Worm (Caenorhabditis elegans): ENCODE measurements around the gene cyp-37A1.

cyp-37A1 gene

ce11 chrII:14045235-14045634 lies 28.5 kb upstream of the cyp-37A1 start (continued):
- no peak for TF ChIP-seq zfp-3 (GFP tag; conservative IDR thresholded peaks at IDR 0.05)
- TF ChIP-seq zip-11 (GFP tag; IDR thresholded peaks at IDR 0.05): no peak
- TF ChIP-seq ztf-11 (tag; optimal IDR thresholded peaks at IDR 0.05): no peak
- TF ChIP-seq T20F7.1 (GFP tag; optimal IDR thresholded peaks at IDR 0.05): no peak
- TF ChIP-seq nhr-48 (tag; optimal IDR thresholded peaks at IDR 0.05): no peak
- peak; percentile 30 for TF ChIP-seq dve-1 (tag; optimal IDR thresholded peaks at IDR 0.05; ENCODE audit: insufficient read depth)
- no peak for TF ChIP-seq daf-12 (tag; optimal IDR thresholded peaks at IDR 0.05)
- peak; percentile 30 for TF ChIP-seq hlh-30 (tag; optimal IDR thresholded peaks at IDR 0.05; ENCODE audit: insufficient read depth)
- no peak for TF ChIP-seq tra-1 (GFP tag; IDR thresholded peaks at IDR 0.05)
- no peak for TF ChIP-seq lim-7 (GFP tag; IDR thresholded peaks at IDR 0.05)
- TF ChIP-seq set-16 (GFP tag; IDR thresholded peaks at IDR 0.05): no peak
- TF ChIP-seq dmd-6 (GFP tag; IDR thresholded peaks at IDR 0.05): peak; percentile 30
- no peak for TF ChIP-seq ces-1 (GFP tag; optimal IDR thresholded peaks at IDR 0.05)
- no peak for TF ChIP-seq nhr-102 (tag; optimal IDR thresholded peaks at IDR 0.05)
- no peak for TF ChIP-seq saeg-2 (GFP tag; IDR thresholded peaks at IDR 0.05)
- TF ChIP-seq cey-2 (tag; optimal IDR thresholded peaks at IDR 0.05; ENCODE audit: borderline replicate concordance, insufficient read depth): no peak
- no peak for TF ChIP-seq nhr-237 (tag; optimal IDR thresholded peaks at IDR 0.05)
- no peak for TF ChIP-seq nhr-76 (tag; optimal IDR thresholded peaks at IDR 0.05)
- TF ChIP-seq lin-13 (GFP tag; optimal IDR thresholded peaks at IDR 0.05): no peak

- TF ChIP-seq zip-11 (GFP tag; IDR thresholded peaks at IDR 0.05) (no peak), fkh-10 (GFP tag; optimal IDR thresholded peaks at IDR 0.05) (peak; percentile 71), tag-97 (GFP tag; IDR thresholded peaks at IDR 0.05) (no peak), ceh-28 (tag; optimal IDR thresholded peaks at IDR 0.05) (no peak), zip-2 (tag; optimal IDR thresholded peaks at IDR 0.05) (no peak), ZK546.5 (tag; optimal IDR thresholded peaks at IDR 0.05) (no peak), nhr-10 (tag; optimal IDR thresholded peaks at IDR 0.05) (no peak), mdl-1 (tag; optimal IDR thresholded peaks at IDR 0.05) (peak; percentile 64 to 93), nhr-28 (tag; optimal IDR thresholded peaks at IDR 0.05) (peak; percentile 92), Y75B8A.6 (GFP tag; IDR thresholded peaks at IDR 0.05) (no peak), ceh-44 (GFP tag; IDR thresholded peaks at IDR 0.05) (no peak), snpc-1.2 (GFP tag; IDR thresholded peaks at IDR 0.05) (no peak), mxl-2 (GFP tag; conservative IDR thresholded peaks at IDR 0.05) (no peak), rbr-2 (tag; optimal IDR thresholded peaks at IDR 0.05) (peak; percentile 55), madf-5 (GFP tag; IDR thresholded peaks at IDR 0.05) (0 out of 4 replicates have a peak, but pooled peaks of 1 of the 2 experiments have one; percentile 41), R02D3.7 (tag; optimal IDR thresholded peaks at IDR 0.05) (no peak), vab-7 (GFP tag; IDR thresholded peaks at IDR 0.05) (no peak), nhr-76 (tag; optimal IDR thresholded peaks at IDR 0.05) (no peak), nhr-41 (GFP tag; IDR thresholded peaks at IDR 0.05) (no peak), ctbp-1 (GFP tag; IDR thresholded peaks at IDR 0.05) (peak; percentile 76), ZK337.2 (GFP tag; IDR thresholded peaks at IDR 0.05) (0 out of 2 replicates have a peak, but pooled peaks have one; percentile 32), lin-13 (GFP tag; optimal IDR thresholded peaks at IDR 0.05) (peak; percentile 52), dpl-1 (GFP tag; optimal IDR thresholded peaks at IDR 0.05) (peak; percentile 34), lin-15B (tag; optimal IDR thresholded peaks at IDR 0.05) (no peak), F44E2.7 (GFP tag; IDR thresholded peaks at IDR 0.05) (no peak), tra-1 (GFP tag; IDR thresholded peaks at IDR 0.05) (peak; percentile 72), ceh-62 (tag; optimal IDR thresholded peaks at IDR 0.05) (no peak), ceh-32 (tag; optimal IDR thresholded peaks at IDR 0.05; ENCODE audit: poor library complexity) (no peak), egl-43 (GFP tag; IDR thresholded peaks at IDR 0.05) (no peak), dmd-9 (GFP tag; IDR thresholded peaks at IDR 0.05) (no peak), F10B5.3 (tag; optimal IDR thresholded peaks at IDR 0.05) (no peak), zfp-2 (tag; optimal IDR thresholded peaks at IDR 0.05) (no peak), ces-1 (GFP tag; optimal IDR thresholded peaks at IDR 0.05) (no peak), dmd-6 (GFP tag; IDR thresholded peaks at IDR 0.05) (peak; percentile 94), daf-19 (GFP tag; conservative IDR thresholded peaks at IDR 0.05) (no peak), lin-39 (tag; optimal IDR thresholded peaks at IDR 0.05) (no peak), lin-38 (GFP tag; IDR thresholded peaks at IDR 0.05) (peak; percentile 40)
These were observed 27.4 kb upstream of the cyp-37A1 start for ce11 chrII:14044199-14044598.
